Fruit fly (Drosophila melanogaster): Measurements from ENCODE around the gene BI-1.

BI-1 gene

dm6 chr3L:8297488-8297887 lies 11.3 kb downstream of the BI-1 start:
- TF ChIP-seq CG4496 (GFP tag; IDR thresholded peaks at IDR 0.05): no peak
- TF ChIP-seq CG13204 (GFP tag; optimal IDR thresholded peaks at IDR 0.05): no peak
- no peak for TF ChIP-seq CG9948 (tag; optimal IDR thresholded peaks at IDR 0.05)
- no peak for TF ChIP-seq CG17806 (tag; optimal IDR thresholded peaks at IDR 0.05)
- TF ChIP-seq CG8159 (tag; optimal IDR thresholded peaks at IDR 0.05): no peak
- no peak for TF ChIP-seq Pif1B (GFP tag; optimal IDR thresholded peaks at IDR 0.05)
- no peak for TF ChIP-seq D1 (tag; optimal IDR thresholded peaks at IDR 0.05)
- TF ChIP-seq gl (tag; optimal IDR thresholded peaks at IDR 0.05): no peak
- no peak for TF ChIP-seq Snoo (tag; optimal IDR thresholded peaks at IDR 0.05)
- TF ChIP-seq fd96Ca (GFP tag; IDR thresholded peaks at IDR 0.05): no peak
- TF ChIP-seq CG32121 (GFP tag; IDR thresholded peaks at IDR 0.05): no peak
- no peak for TF ChIP-seq CG15710 (tag; optimal IDR thresholded peaks at IDR 0.05)
- TF ChIP-seq CG34367 (tag; optimal IDR thresholded peaks at IDR 0.05): no peak

- TF ChIP-seq EcR (GFP tag; optimal IDR thresholded peaks at IDR 0.05) (peak; percentile 46), CG4496 (GFP tag; IDR thresholded peaks at IDR 0.05) (no peak)
Measured at dm6 chr3L:8296941-8297340, 11.8 kb downstream of the BI-1 start, which contains the start of gene Rab19. Gene Rab19, plus strand, starts transcription at chr3L:8297018.

- TF ChIP-seq CG12605 (GFP tag; IDR thresholded peaks at IDR 0.05): no peak
- TF ChIP-seq rn (GFP tag; IDR thresholded peaks at IDR 0.05): peak; percentile 4; the same call in 1 of the 2 replicates
- no peak for TF ChIP-seq CG8301 (tag; optimal IDR thresholded peaks at IDR 0.05)
- no peak for TF ChIP-seq CG15710 (tag; optimal IDR thresholded peaks at IDR 0.05)
- TF ChIP-seq CG10348 (GFP tag; IDR thresholded peaks at IDR 0.05): no peak
- no peak for TF ChIP-seq CG8159 (tag; optimal IDR thresholded peaks at IDR 0.05)
- no peak for TF ChIP-seq fd96Ca (GFP tag; IDR thresholded peaks at IDR 0.05)
- TF ChIP-seq CG4496 (GFP tag; IDR thresholded peaks at IDR 0.05): 0 out of 3 replicates have a peak, but pooled peaks have one; percentile 16
- no peak for TF ChIP-seq Snoo (tag; optimal IDR thresholded peaks at IDR 0.05)
Measured at dm6 chr3L:8295227-8295626, 13.5 kb downstream of the BI-1 start, which contains the start of gene CG7201. Gene CG7201, minus strand, starts transcription at chr3L:8295327.

dm6 chr3L:8289336-8290258 lies 19.1 kb downstream of the BI-1 start, which contains the start of gene cert:
Gene cert, minus strand, starts transcription at chr3L:8289870.
- TF ChIP-seq Snoo (tag; optimal IDR thresholded peaks at IDR 0.05) (peak; percentile 35), EcR (GFP tag; optimal IDR thresholded peaks at IDR 0.05) (peak; percentile 69), Pif1A (GFP tag; optimal IDR thresholded peaks at IDR 0.05) (peak; percentile 12), CG4496 (GFP tag; IDR thresholded peaks at IDR 0.05) (0 out of 3 replicates have a peak, but pooled peaks have one; percentile 9), fd96Ca (GFP tag; IDR thresholded peaks at IDR 0.05) (no peak), CG34367 (tag; optimal IDR thresholded peaks at IDR 0.05) (peak; percentile 9), Ets98B (GFP tag; IDR thresholded peaks at IDR 0.05) (no peak), CG15710 (tag; optimal IDR thresholded peaks at IDR 0.05) (peak; percentile 4), Pif1B (GFP tag; optimal IDR thresholded peaks at IDR 0.05) (peak; percentile 13), D1 (tag; optimal IDR thresholded peaks at IDR 0.05) (peak; percentile 12)

- TF ChIP-seq Pif1A (GFP tag; optimal IDR thresholded peaks at IDR 0.05) (no peak), CG32121 (GFP tag; IDR thresholded peaks at IDR 0.05) (no peak), CG34367 (tag; optimal IDR thresholded peaks at IDR 0.05) (no peak), CG15710 (tag; optimal IDR thresholded peaks at IDR 0.05) (no peak), CG17806 (tag; optimal IDR thresholded peaks at IDR 0.05) (no peak), Snoo (tag; optimal IDR thresholded peaks at IDR 0.05) (no peak), Pif1B (GFP tag; optimal IDR thresholded peaks at IDR 0.05) (no peak), fd96Ca (GFP tag; IDR thresholded peaks at IDR 0.05) (no peak), CG4496 (GFP tag; IDR thresholded peaks at IDR 0.05) (no peak), rn (GFP tag; IDR thresholded peaks at IDR 0.05) (no peak), EcR (GFP tag; optimal IDR thresholded peaks at IDR 0.05) (no peak), CG10348 (GFP tag; IDR thresholded peaks at IDR 0.05) (no peak), D1 (tag; optimal IDR thresholded peaks at IDR 0.05) (no peak)
Measured at dm6 chr3L:8288396-8288795, 20.3 kb downstream of the BI-1 start.

dm6 chr3L:8286397-8286796 lies 22.3 kb downstream of the BI-1 start:
- TF ChIP-seq Ets98B (GFP tag; IDR thresholded peaks at IDR 0.05) (peak; percentile 54), rn (GFP tag; IDR thresholded peaks at IDR 0.05) (no peak), CG4496 (GFP tag; IDR thresholded peaks at IDR 0.05) (peak; percentile 57; the same call in 1 of the 3 replicates), CG8159 (tag; optimal IDR thresholded peaks at IDR 0.05) (no peak), CG8301 (tag; optimal IDR thresholded peaks at IDR 0.05) (peak; percentile 8), CG12605 (GFP tag; IDR thresholded peaks at IDR 0.05) (no peak; the same call in 1 of the 2 replicates), EcR (GFP tag; optimal IDR thresholded peaks at IDR 0.05) (no peak), fd96Ca (GFP tag; IDR thresholded peaks at IDR 0.05) (peak; percentile 67; the same call in 1 of the 3 replicates)

dm6 chr3L:8285773-8286172 lies 23.0 kb downstream of the BI-1 start:
- no peak for TF ChIP-seq rn (GFP tag; IDR thresholded peaks at IDR 0.05)
- no peak for TF ChIP-seq Pif1B (GFP tag; optimal IDR thresholded peaks at IDR 0.05)
- no peak for TF ChIP-seq CG13204 (GFP tag; optimal IDR thresholded peaks at IDR 0.05)
- no peak for TF ChIP-seq CG4496 (GFP tag; IDR thresholded peaks at IDR 0.05)
- no peak for TF ChIP-seq Ets98B (GFP tag; IDR thresholded peaks at IDR 0.05)
- no peak for TF ChIP-seq CG14655 (GFP tag; optimal IDR thresholded peaks at IDR 0.05)
- no peak for TF ChIP-seq CG8159 (tag; optimal IDR thresholded peaks at IDR 0.05)
- TF ChIP-seq CG8301 (tag; optimal IDR thresholded peaks at IDR 0.05): no peak
- no peak for TF ChIP-seq gl (tag; optimal IDR thresholded peaks at IDR 0.05)
- no peak for TF ChIP-seq Snoo (tag; optimal IDR thresholded peaks at IDR 0.05)
- TF ChIP-seq Pif1A (GFP tag; optimal IDR thresholded peaks at IDR 0.05): no peak
- no peak for TF ChIP-seq CG34367 (tag; optimal IDR thresholded peaks at IDR 0.05)
- TF ChIP-seq CG10348 (GFP tag; IDR thresholded peaks at IDR 0.05): no peak
- TF ChIP-seq CG15710 (tag; optimal IDR thresholded peaks at IDR 0.05): no peak
- TF ChIP-seq CG32121 (GFP tag; IDR thresholded peaks at IDR 0.05): no peak
- TF ChIP-seq D1 (tag; optimal IDR thresholded peaks at IDR 0.05): no peak
- TF ChIP-seq fd96Ca (GFP tag; IDR thresholded peaks at IDR 0.05): no peak
- TF ChIP-seq EcR (GFP tag; optimal IDR thresholded peaks at IDR 0.05): no peak
- TF ChIP-seq CG17806 (tag; optimal IDR thresholded peaks at IDR 0.05): no peak
- TF ChIP-seq CG12605 (GFP tag; IDR thresholded peaks at IDR 0.05): no peak

All from whole organism, pupa.